Fruit fly (Drosophila melanogaster): Measurements from ENCODE around the gene CG33995.
A peak's percentile ranks its signal among the peaks of the same experiment; 100 is the strongest.

CG33995 gene

dm6 chr2L:5002711-5003402, 40.2 kb upstream of the CG33995 start (continued):
- no peak for TF ChIP-seq MBD-R2 (GFP tag; IDR thresholded peaks at IDR 0.05)
- TF ChIP-seq scrt (GFP tag; optimal IDR thresholded peaks at IDR 0.05): no peak
- no peak for TF ChIP-seq Sry-β (GFP tag; optimal IDR thresholded peaks at IDR 0.05)
- TF ChIP-seq CG12744 (GFP tag; optimal IDR thresholded peaks at IDR 0.05): no peak
- TF ChIP-seq en (GFP tag; optimal IDR thresholded peaks at IDR 0.05): no peak
- 0 out of 3 replicates have a peak, but pooled peaks have one; percentile 5 for TF ChIP-seq ken (GFP tag; IDR thresholded peaks at IDR 0.05)
- peak; percentile 19 for TF ChIP-seq CG1603 (tag; optimal IDR thresholded peaks at IDR 0.05)
- TF ChIP-seq lilli (GFP tag; optimal IDR thresholded peaks at IDR 0.05): no peak
- no peak for TF ChIP-seq Lim3 (GFP tag; IDR thresholded peaks at IDR 0.05)
- no peak for TF ChIP-seq Doc3 (GFP tag; IDR thresholded peaks at IDR 0.05; ENCODE audit: partially characterized antibody)
- no peak for TF ChIP-seq HmgD (GFP tag; optimal IDR thresholded peaks at IDR 0.05)
- TF ChIP-seq jing (GFP tag; optimal IDR thresholded peaks at IDR 0.05): no peak
- no peak for TF ChIP-seq ind (GFP tag; optimal IDR thresholded peaks at IDR 0.05)
- TF ChIP-seq CG14441 (GFP tag; IDR thresholded peaks at IDR 0.05): no peak
- TF ChIP-seq sqz (GFP tag; optimal IDR thresholded peaks at IDR 0.05): no peak
- TF ChIP-seq ab (GFP tag; optimal IDR thresholded peaks at IDR 0.05): no peak
- no peak for TF ChIP-seq D (optimal IDR thresholded peaks at IDR 0.05)
- TF ChIP-seq D (GFP tag; optimal IDR thresholded peaks at IDR 0.05): no peak
- TF ChIP-seq CG12104 (GFP tag; optimal IDR thresholded peaks at IDR 0.05): no peak
- no peak for TF ChIP-seq CG7556 (GFP tag; optimal IDR thresholded peaks at IDR 0.05)
- no peak for TF ChIP-seq H15 (GFP tag; IDR thresholded peaks at IDR 0.05)
- no peak for TF ChIP-seq tin (GFP tag; optimal IDR thresholded peaks at IDR 0.05)
- peak; percentile 31; the same call in 1 of the 2 replicates for TF ChIP-seq sisA (GFP tag; IDR thresholded peaks at IDR 0.05)
- no peak for TF ChIP-seq CG3847 (GFP tag; IDR thresholded peaks at IDR 0.05)
- no peak for TF ChIP-seq CG3995 (GFP tag; optimal IDR thresholded peaks at IDR 0.05)
- TF ChIP-seq CG4707 (GFP tag; optimal IDR thresholded peaks at IDR 0.05): no peak
- TF ChIP-seq Asciz (GFP tag; optimal IDR thresholded peaks at IDR 0.05): no peak
- peak; percentile 35; the same call in 1 of the 2 replicates for TF ChIP-seq HLH3B (GFP tag; IDR thresholded peaks at IDR 0.05)
- no peak for TF ChIP-seq Rx (GFP tag; IDR thresholded peaks at IDR 0.05)
- no peak for TF ChIP-seq kay (GFP tag; optimal IDR thresholded peaks at IDR 0.05)
- TF ChIP-seq GATAe (GFP tag; conservative IDR thresholded peaks at IDR 0.05): no peak
- TF ChIP-seq CG6689 (GFP tag; IDR thresholded peaks at IDR 0.05): no peak
- 0 out of 2 replicates have a peak, but pooled peaks have one; percentile 17 for TF ChIP-seq esg (GFP tag; conservative IDR thresholded peaks at IDR 0.05)
- TF ChIP-seq eyg (GFP tag; optimal IDR thresholded peaks at IDR 0.05): no peak
- TF ChIP-seq CG3726 (GFP tag; IDR thresholded peaks at IDR 0.05): no peak
- no peak for TF ChIP-seq dysf (GFP tag; IDR thresholded peaks at IDR 0.05)
- TF ChIP-seq lab (GFP tag; optimal IDR thresholded peaks at IDR 0.05): no peak
- no peak for TF ChIP-seq CG1024 (GFP tag; IDR thresholded peaks at IDR 0.05)
- 0 out of 3 replicates have a peak, but pooled peaks have one; percentile 23 for TF ChIP-seq CG11695 (GFP tag; IDR thresholded peaks at IDR 0.05)
- TF ChIP-seq CG11504 (tag; optimal IDR thresholded peaks at IDR 0.05): peak; percentile 15
- peak; percentile 7 for TF ChIP-seq Oli (tag; optimal IDR thresholded peaks at IDR 0.05)
- no peak for TF ChIP-seq nmo (GFP tag; optimal IDR thresholded peaks at IDR 0.05)
- no peak for TF ChIP-seq chif (GFP tag; optimal IDR thresholded peaks at IDR 0.05)
- no peak for TF ChIP-seq maf-S (GFP tag; optimal IDR thresholded peaks at IDR 0.05)
- peak; percentile 34; the same call in 1 of the 3 replicates for TF ChIP-seq row (GFP tag; IDR thresholded peaks at IDR 0.05)
- TF ChIP-seq pho (GFP tag; optimal IDR thresholded peaks at IDR 0.05): no peak
- no peak for TF ChIP-seq ttk (GFP tag; IDR thresholded peaks at IDR 0.05)
- no peak for TF ChIP-seq az2 (GFP tag; optimal IDR thresholded peaks at IDR 0.05)
- no peak for TF ChIP-seq nerfin-1 (tag; optimal IDR thresholded peaks at IDR 0.05)
- no peak for TF ChIP-seq Abd-B (GFP tag; optimal IDR thresholded peaks at IDR 0.05)

Data from whole organism, embryonic.